Fruit fly (Drosophila melanogaster) whole organism, embryonic: ENCODE results near the gene GNBP3.

Source experiments
- Bdp1 ChIP-seq: fragments of 200-800 bp; sonication (Bioruptor generic); optimal IDR thresholded peaks from 3 replicates; lab custom pipeline; 2016; ENCODE audit warnings: missing biosample characterization, missing genetic modification characterization
- Bgb ChIP-seq: fragments of 200-800 bp; sonication (Bioruptor generic); IDR thresholded peaks from 2 replicates; pipeline ENCODE4 v1.3.6; 2022; ENCODE audit warnings: missing biosample characterization, missing genetic modification characterization; ENCODE audit not compliant: partially characterized antibody
- CG10267 ChIP-seq: fragments of 200-800 bp; sonication (Bioruptor generic); optimal IDR thresholded peaks from 2 replicates; lab custom pipeline; 2018; ENCODE audit warnings: missing biosample characterization, mild to moderate bottlenecking, missing genetic modification characterization, moderate library complexity
- CG11560 ChIP-seq: fragments of 200-800 bp; sonication (Bioruptor generic); IDR thresholded peaks from 3 replicates; pipeline ENCODE4 v1.3.6; 2022; ENCODE audit warnings: missing biosample characterization, missing genetic modification characterization
- CG12219 ChIP-seq: fragments of 200-800 bp; sonication (Bioruptor generic); optimal IDR thresholded peaks from 3 replicates; lab custom pipeline; 2018; ENCODE audit warnings: missing biosample characterization, mild to moderate bottlenecking, missing genetic modification characterization
- CG13123 ChIP-seq: fragments of 200-800 bp; sonication (Bioruptor generic); optimal IDR thresholded peaks from 2 replicates; lab custom pipeline; 2016; ENCODE audit warnings: missing biosample characterization, missing genetic modification characterization
- CG13287 ChIP-seq: fragments of 200-800 bp; sonication (Bioruptor generic); IDR thresholded peaks from 2 replicates; pipeline ENCODE4 v1.3.6; 2022; ENCODE audit warnings: missing biosample characterization, missing genetic modification characterization; ENCODE audit not compliant: partially characterized antibody
- CG13624 ChIP-seq: fragments of 200-800 bp; sonication (Bioruptor generic); optimal IDR thresholded peaks from 2 replicates; lab custom pipeline; 2016; ENCODE audit warnings: missing biosample characterization, missing genetic modification characterization
- CG14050 ChIP-seq: fragments of 200-800 bp; sonication (Bioruptor generic); IDR thresholded peaks from 3 replicates; pipeline ENCODE4 v1.3.6; 2022; ENCODE audit warnings: missing biosample characterization, missing genetic modification characterization
- CG14860 ChIP-seq: fragments of 200-800 bp; sonication (Bioruptor generic); IDR thresholded peaks from 3 replicates; pipeline ENCODE4 v1.3.6; 2022; ENCODE audit warnings: missing biosample characterization, missing genetic modification characterization; ENCODE audit not compliant: partially characterized antibody
- CG14965 ChIP-seq: fragments of 200-800 bp; sonication (Bioruptor generic); optimal IDR thresholded peaks from 2 replicates; lab custom pipeline; 2016; ENCODE audit warnings: missing biosample characterization, missing genetic modification characterization, borderline replicate concordance
- CG15479 ChIP-seq: fragments of 200-800 bp; sonication (Bioruptor generic); optimal IDR thresholded peaks from 3 replicates; lab custom pipeline; 2019; ENCODE audit warnings: missing biosample characterization, mild to moderate bottlenecking, missing genetic modification characterization, moderate library complexity
- CG17359 ChIP-seq: fragments of 200-800 bp; sonication (Bioruptor generic); optimal IDR thresholded peaks from 3 replicates; lab custom pipeline; 2018; ENCODE audit warnings: missing biosample characterization, mild to moderate bottlenecking, missing genetic modification characterization, moderate library complexity
- CG17612 ChIP-seq: fragments of 200-800 bp; sonication (Bioruptor generic); IDR thresholded peaks from 2 replicates; pipeline ENCODE4 v1.3.6; 2022; ENCODE audit warnings: missing biosample characterization, missing genetic modification characterization
- CG31365 ChIP-seq: fragments of 200-800 bp; sonication (Bioruptor generic); optimal IDR thresholded peaks from 2 replicates; lab custom pipeline; 2018; ENCODE audit warnings: missing biosample characterization, mild to moderate bottlenecking, missing genetic modification characterization
- CG3163 ChIP-seq: fragments of 200-800 bp; sonication (Bioruptor generic); optimal IDR thresholded peaks from 3 replicates; lab custom pipeline; 2016; ENCODE audit warnings: missing biosample characterization, missing genetic modification characterization
- CG4328 ChIP-seq: fragments of 200-800 bp; sonication (Bioruptor generic); optimal IDR thresholded peaks from 3 replicates; lab custom pipeline; 2017; ENCODE audit warnings: missing biosample characterization, missing genetic modification reagents, missing genetic modification characterization
- CG6654 ChIP-seq: fragments of 200-800 bp; sonication (Bioruptor generic); optimal IDR thresholded peaks from 2 replicates; lab custom pipeline; 2017; ENCODE audit warnings: missing biosample characterization, mild to moderate bottlenecking, missing genetic modification characterization
- CG7372 ChIP-seq: fragments of 200-800 bp; sonication (Bioruptor generic); IDR thresholded peaks from 2 replicates; pipeline ENCODE4 v1.3.6; 2022; ENCODE audit warnings: missing biosample characterization, missing genetic modification characterization
- CG7745 ChIP-seq: fragments of 200-800 bp; sonication (Bioruptor generic); optimal IDR thresholded peaks from 2 replicates; lab custom pipeline; 2018; ENCODE audit warnings: missing biosample characterization, mild to moderate bottlenecking, missing genetic modification characterization, moderate library complexity
- CG7786 ChIP-seq: fragments of 200-800 bp; sonication (Bioruptor generic); optimal IDR thresholded peaks from 2 replicates; lab custom pipeline; 2016; ENCODE audit warnings: missing biosample characterization, missing genetic modification characterization
- CG7963 ChIP-seq: fragments of 200-800 bp; sonication (Bioruptor generic); IDR thresholded peaks from 3 replicates; pipeline ENCODE4 v1.3.6; 2022; ENCODE audit warnings: missing biosample characterization, missing genetic modification characterization; ENCODE audit not compliant: partially characterized antibody
- CG9437 ChIP-seq: fragments of 200-800 bp; sonication (Bioruptor generic); optimal IDR thresholded peaks from 2 replicates; lab custom pipeline; 2018; ENCODE audit warnings: missing biosample characterization, mild to moderate bottlenecking, missing genetic modification characterization
- CG9727 ChIP-seq: fragments of 200-800 bp; sonication (Bioruptor generic); optimal IDR thresholded peaks from 3 replicates; lab custom pipeline; 2017; ENCODE audit warnings: missing biosample characterization, mild to moderate bottlenecking, missing genetic modification characterization
- CG9932 ChIP-seq: fragments of 200-800 bp; sonication (Bioruptor generic); IDR thresholded peaks from 2 replicates; pipeline ENCODE4 v1.3.6; 2022; ENCODE audit warnings: missing biosample characterization, missing genetic modification characterization
- CTCF ChIP-seq: fragments of 200-800 bp; sonication (Bioruptor generic); optimal IDR thresholded peaks from 2 replicates; lab custom pipeline; 2017; ENCODE audit warnings: missing biosample characterization, mild to moderate bottlenecking, missing genetic modification characterization, moderate library complexity
- D19A ChIP-seq: fragments of 200-800 bp; optimal IDR thresholded peaks from 3 replicates; lab custom pipeline; 2019; ENCODE audit warnings: missing biosample characterization, mild to moderate bottlenecking, missing genetic modification characterization, moderate library complexity
- D19B ChIP-seq: fragments of 200-800 bp; sonication (Bioruptor generic); optimal IDR thresholded peaks from 2 replicates; lab custom pipeline; 2017; ENCODE audit warnings: missing biosample characterization, mild to moderate bottlenecking, missing genetic modification characterization
- Dip2 ChIP-seq: fragments of 200-800 bp; sonication (Bioruptor generic); IDR thresholded peaks from 2 replicates; pipeline ENCODE4 v1.3.6; 2022; ENCODE audit warnings: missing biosample characterization, missing genetic modification characterization
- Dll ChIP-seq: fragments of 200-800 bp; sonication (Bioruptor generic); IDR thresholded peaks from 4 replicates; pipeline ENCODE4 v1.3.6; 2022; ENCODE audit warnings: missing biosample characterization, missing genetic modification characterization; ENCODE audit not compliant: partially characterized antibody
- Fer1 ChIP-seq: fragments of 200-800 bp; sonication (Bioruptor generic); optimal IDR thresholded peaks from 2 replicates; lab custom pipeline; 2017; ENCODE audit warnings: missing biosample characterization, mild to moderate bottlenecking, missing genetic modification characterization
- Fer3 ChIP-seq: fragments of 200-800 bp; sonication (Bioruptor generic); optimal IDR thresholded peaks from 2 replicates; lab custom pipeline; 2018; ENCODE audit warnings: missing biosample characterization, mild to moderate bottlenecking, missing genetic modification characterization, moderate library complexity
- HmgD ChIP-seq: fragments of 200-800 bp; sonication (Bioruptor generic); optimal IDR thresholded peaks from 3 replicates; lab custom pipeline; 2016; ENCODE audit warnings: missing biosample characterization, missing genetic modification characterization
- Hr39 ChIP-seq: fragments of >200 bp; optimal IDR thresholded peaks from 2 replicates; lab custom pipeline; 2017
- Mad ChIP-seq: fragments of 200-800 bp; sonication (Bioruptor generic); optimal IDR thresholded peaks from 2 replicates; lab custom pipeline; 2016; ENCODE audit warnings: missing biosample characterization, missing genetic modification characterization
- NC2α ChIP-seq: fragments of 200-800 bp; sonication (Bioruptor generic); optimal IDR thresholded peaks from 2 replicates; lab custom pipeline; 2016; ENCODE audit warnings: missing biosample characterization, missing genetic modification characterization
- Nf-YA ChIP-seq: fragments of 200-800 bp; sonication (Bioruptor generic); IDR thresholded peaks from 2 replicates; pipeline ENCODE4 v1.3.6; 2022; ENCODE audit warnings: missing biosample characterization, missing genetic modification characterization
- Sox100B ChIP-seq: fragments of 200-800 bp; sonication (Bioruptor generic); optimal IDR thresholded peaks from 3 replicates; lab custom pipeline; 2018; ENCODE audit warnings: missing biosample characterization, mild to moderate bottlenecking, missing genetic modification characterization
- TFAM ChIP-seq: fragments of 200-800 bp; sonication (Bioruptor generic); optimal IDR thresholded peaks from 2 replicates; lab custom pipeline; 2017; ENCODE audit warnings: missing biosample characterization, missing genetic modification characterization, inconsistent platforms
- amos ChIP-seq: fragments of 200-800 bp; sonication (Bioruptor generic); IDR thresholded peaks from 2 replicates; pipeline ENCODE4 v1.3.6; 2022; ENCODE audit warnings: missing biosample characterization, missing genetic modification characterization; ENCODE audit not compliant: partially characterized antibody
- ap ChIP-seq: fragments of 200-800 bp; sonication (Bioruptor generic); IDR thresholded peaks from 2 replicates; pipeline ENCODE4 v1.3.6; 2022; ENCODE audit warnings: missing biosample characterization, missing genetic modification characterization
- br ChIP-seq: fragments of >200 bp; optimal IDR thresholded peaks from 2 replicates; lab custom pipeline; 2017
- cas ChIP-seq: fragments of 200-800 bp; sonication (Bioruptor generic); IDR thresholded peaks from 2 replicates; pipeline ENCODE4 v1.3.6; 2022; ENCODE audit warnings: missing biosample characterization, missing genetic modification characterization
- corto ChIP-seq: fragments of 200-800 bp; sonication (Bioruptor generic); optimal IDR thresholded peaks from 2 replicates; lab custom pipeline; 2016; ENCODE audit warnings: missing biosample characterization, mild to moderate bottlenecking, missing genetic modification characterization, moderate library complexity
- crol ChIP-seq: fragments of 200-800 bp; sonication (Bioruptor generic); IDR thresholded peaks from 2 replicates; pipeline ENCODE4 v1.3.6; 2022; ENCODE audit warnings: missing biosample characterization, missing genetic modification characterization
- en ChIP-seq: fragments of 200-800 bp; sonication (Bioruptor generic); optimal IDR thresholded peaks from 2 replicates; lab custom pipeline; 2016; ENCODE audit warnings: missing biosample characterization, missing genetic modification characterization
- esg ChIP-seq: fragments of 200-800 bp; sonication (Bioruptor generic); conservative IDR thresholded peaks from 2 replicates; pipeline ENCODE4 v1.3.6; 2022; ENCODE audit warnings: missing biosample characterization, missing genetic modification characterization
- gsb-n ChIP-seq: fragments of 200-800 bp; sonication (Bioruptor generic); optimal IDR thresholded peaks from 3 replicates; lab custom pipeline; 2018; ENCODE audit warnings: missing biosample characterization, mild to moderate bottlenecking, missing genetic modification characterization
- h ChIP-seq: fragments of >200 bp; optimal IDR thresholded peaks from 2 replicates; lab custom pipeline; 2017
- peb ChIP-seq: fragments of 200-800 bp; sonication (Bioruptor generic); IDR thresholded peaks from 2 replicates; pipeline ENCODE4 v1.3.6; 2022; ENCODE audit warnings: missing biosample characterization, missing genetic modification characterization
- sima ChIP-seq: fragments of 200-800 bp; sonication (Bioruptor generic); optimal IDR thresholded peaks from 2 replicates; lab custom pipeline; 2016; ENCODE audit warnings: missing biosample characterization, missing genetic modification characterization
- tna ChIP-seq: fragments of 200-800 bp; sonication (Bioruptor generic); IDR thresholded peaks from 2 replicates; pipeline ENCODE4 v1.3.6; 2022; ENCODE audit warnings: missing biosample characterization, missing genetic modification characterization; ENCODE audit not compliant: partially characterized antibody
- wdn ChIP-seq: fragments of 200-800 bp; sonication (Bioruptor generic); IDR thresholded peaks from 2 replicates; pipeline ENCODE4 v1.3.6; 2022; ENCODE audit warnings: missing biosample characterization, missing genetic modification characterization

The GNBP3 gene

dm6 chr3L:8920710-8921109 is 34.1 kb upstream of the GNBP3 start (continued):
- TF ChIP-seq br (lab: Kevin White, UChicago): no peak
- TF ChIP-seq CG4328: peak; percentile 8
- TF ChIP-seq TFAM (GFP tag; lab: Kevin White, UChicago): no peak
- no peak for TF ChIP-seq corto (GFP tag; lab: Kevin White, UChicago)
- TF ChIP-seq CG6654 (GFP tag; lab: Kevin White, UChicago): peak; percentile 26
- no peak for TF ChIP-seq D19B (GFP tag; lab: Kevin White, UChicago)
- TF ChIP-seq CG7963 (GFP tag; lab: Robert Waterston, UW): no peak
- TF ChIP-seq gsb-n (tag; lab: Kevin White, UChicago): peak; percentile 12
- TF ChIP-seq Mad: peak; percentile 27
- no peak for TF ChIP-seq en (GFP tag; lab: Kevin White, UChicago)
- peak; percentile 14 for TF ChIP-seq CG9727
- no peak for TF ChIP-seq Dll (GFP tag; lab: Robert Waterston, UW)
- no peak for TF ChIP-seq CG17612 (GFP tag; lab: Robert Waterston, UW)
- TF ChIP-seq amos: no peak
- TF ChIP-seq CTCF: peak; percentile 29
- peak; percentile 64 for TF ChIP-seq Fer3 (tag; lab: Kevin White, UChicago)
- no peak for TF ChIP-seq CG10267 (tag; lab: Kevin White, UChicago)
- TF ChIP-seq Dip2 (GFP tag; lab: Robert Waterston, UW): no peak
- no peak for TF ChIP-seq HmgD (GFP tag; lab: Kevin White, UChicago)
- TF ChIP-seq CG14050: peak; percentile 51; the same call in 2 of the 3 replicates
- peak; percentile 87 for TF ChIP-seq CG17359 (tag; lab: Kevin White, UChicago)
- TF ChIP-seq Bdp1 (GFP tag; lab: Kevin White, UChicago): peak; percentile 30
- TF ChIP-seq Hr39: no peak
- TF ChIP-seq CG14965: no peak
- peak; percentile 16 for TF ChIP-seq CG31365
- TF ChIP-seq CG7745 (tag; lab: Kevin White, UChicago): no peak
- peak; percentile 68 for TF ChIP-seq esg (GFP tag; lab: Robert Waterston, UW)
- peak; percentile 22 for TF ChIP-seq CG13123
- no peak for TF ChIP-seq Bgb
- no peak for TF ChIP-seq tna (GFP tag; lab: Robert Waterston, UW)
- TF ChIP-seq CG9932: peak; percentile 62
- no peak for TF ChIP-seq crol (GFP tag; lab: Robert Waterston, UW)
- peak; percentile 48 for TF ChIP-seq D19A (tag; lab: Kevin White, UChicago)
- TF ChIP-seq CG3163: no peak
- TF ChIP-seq cas (GFP tag; lab: Robert Waterston, UW): no peak
- TF ChIP-seq CG9437 (GFP tag; lab: Kevin White, UChicago): peak; percentile 17
- no peak for TF ChIP-seq h (lab: Kevin White, UChicago)
- TF ChIP-seq NC2α (GFP tag; lab: Kevin White, UChicago): no peak
- TF ChIP-seq Sox100B: peak; percentile 73
- peak; percentile 42; the same call in 1 of the 2 replicates for TF ChIP-seq peb (GFP tag; lab: Robert Waterston, UW)
- TF ChIP-seq CG11560 (tag; lab: Robert Waterston, UW): peak; percentile 51; the same call in 1 of the 3 replicates
- TF ChIP-seq Nf-YA: no peak
- peak; percentile 62; the same call in 1 of the 2 replicates for TF ChIP-seq wdn (GFP tag; lab: Robert Waterston, UW)
- peak; percentile 84 for TF ChIP-seq Fer1
- TF ChIP-seq sima: no peak
- TF ChIP-seq CG15479 (GFP tag; lab: Kevin White, UChicago): no peak
- TF ChIP-seq CG14860 (GFP tag; lab: Robert Waterston, UW): no peak
- TF ChIP-seq CG13624 (GFP tag; lab: Kevin White, UChicago): no peak
- peak; percentile 52 for TF ChIP-seq CG12219 (GFP tag; lab: Kevin White, UChicago)
- TF ChIP-seq ap (GFP tag; lab: Robert Waterston, UW): peak; percentile 76
- TF ChIP-seq CG7786: peak; percentile 33
- TF ChIP-seq CG13287 (GFP tag; lab: Robert Waterston, UW): no peak
- peak; percentile 27; the same call in 1 of the 2 replicates for TF ChIP-seq CG7372 (GFP tag; lab: Robert Waterston, UW)
